Worm (Caenorhabditis elegans) whole organism, young adult: ENCODE measurements around the gene clec-37.

Experiments
- Y95B8A.8 ChIP-seq: fragments of 200-800 bp; sonication (Bioruptor generic); IDR thresholded peaks from 2 replicates; pipeline ENCODE4 v1.3.6; 2022; ENCODE audit warnings: missing genetic modification reagents, missing genetic modification characterization, missing compliant biosample characterization
- ama-1 ChIP-seq, 3 experiments: fragments of 150-350 bp in 1 of 3; sonication (generic microtip) in 2 of 3; optimal IDR thresholded peaks; 2 replicates each; lab custom pipeline; 2014 to 2018; ENCODE audit warnings: missing biosample characterization in 2 of 3, missing genetic modification characterization in 2 of 3, missing genetic modification reagents in 2 of 3
- efl-1 ChIP-seq: fragments of 150-350 bp; optimal IDR thresholded peaks from 2 replicates; lab custom pipeline; 2014; ENCODE audit warnings: missing biosample characterization, missing genetic modification reagents, missing genetic modification characterization
- nfya-2 ChIP-seq: fragments of 200-800 bp; sonication (Bioruptor generic); IDR thresholded peaks from 2 replicates; pipeline ENCODE4 v1.3.6; 2022; ENCODE audit warnings: missing genetic modification reagents, missing genetic modification characterization, missing compliant biosample characterization
- sptf-2 ChIP-seq: fragments of 200-800 bp; sonication (Bioruptor generic); optimal IDR thresholded peaks from 2 replicates; lab custom pipeline; 2018; ENCODE audit warnings: mild to moderate bottlenecking, missing genetic modification characterization, missing compliant biosample characterization
- tlf-1 ChIP-seq: fragments of 200-800 bp; sonication (Bioruptor generic); optimal IDR thresholded peaks from 2 replicates; lab custom pipeline; 2018; ENCODE audit warnings: mild to moderate bottlenecking, missing genetic modification characterization, missing compliant biosample characterization

- TF ChIP-seq tlf-1 (GFP tag; lab: Kevin White, UChicago) = no peak
- no peak for TF ChIP-seq sptf-2 (GFP tag; lab: Kevin White, UChicago)
- no peak for TF ChIP-seq efl-1
- TF ChIP-seq ama-1 (optimal IDR thresholded peaks at IDR 0.05; lab: Kevin White, UChicago) = no peak
- TF ChIP-seq ama-1 (GFP tag; optimal IDR thresholded peaks at IDR 0.05; lab: Kevin White, UChicago) = no peak
- no peak for TF ChIP-seq Y95B8A.8
- no peak for TF ChIP-seq nfya-2 (GFP tag; lab: Robert Waterston, UW)
These were observed at the start of gene clec-37 for ce11 chrV:16852002-16852401.
